Worm (Caenorhabditis elegans) whole organism, L4 larva: Measurements from ENCODE around the gene mxl-3.

Experiments
- D1046.2 ChIP-seq: fragments of 200-800 bp; sonication (Bioruptor generic); IDR thresholded peaks from 2 replicates; pipeline ENCODE4 v1.3.6; 2022; ENCODE audit warnings: missing genetic modification characterization, missing compliant biosample characterization
- F26F4.8 ChIP-seq: fragments of 200-800 bp; sonication (Bioruptor generic); conservative IDR thresholded peaks from 2 replicates; pipeline ENCODE4 v1.3.6; 2022; ENCODE audit warnings: missing genetic modification characterization, missing compliant biosample characterization
- F37D6.2 ChIP-seq: sonication (generic microtip); optimal IDR thresholded peaks from 2 replicates; lab custom pipeline; 2016; ENCODE audit warnings: mild to moderate bottlenecking, missing genetic modification characterization, missing compliant biosample characterization
- R02D3.7 ChIP-seq: fragments of 150-350 bp; sonication (generic microtip); optimal IDR thresholded peaks from 3 replicates; lab custom pipeline; 2014; ENCODE audit warnings: missing biosample characterization, missing genetic modification characterization
- Y75B8A.6 ChIP-seq: fragments of 200-800 bp; sonication (Bioruptor generic); IDR thresholded peaks from 2 replicates; pipeline ENCODE4 v1.3.6; 2022; ENCODE audit warnings: missing genetic modification reagents, missing genetic modification characterization, missing compliant biosample characterization
- aly-2 ChIP-seq: sonication (generic microtip); optimal IDR thresholded peaks from 2 replicates; lab custom pipeline; 2018; ENCODE audit warnings: missing biosample characterization, missing genetic modification characterization
- ceh-20 ChIP-seq: fragments of 200-800 bp; sonication (Bioruptor generic); IDR thresholded peaks from 2 replicates; pipeline ENCODE4 v1.3.6; 2022; ENCODE audit warnings: missing genetic modification reagents, missing genetic modification characterization, missing compliant biosample characterization
- ceh-32 ChIP-seq: sonication (generic microtip); optimal IDR thresholded peaks from 2 replicates; lab custom pipeline; 2016; ENCODE audit warnings: mild to moderate bottlenecking, missing genetic modification characterization, missing compliant biosample characterization; ENCODE audit not compliant: poor library complexity
- ceh-62 ChIP-seq: sonication (generic microtip); optimal IDR thresholded peaks from 2 replicates; lab custom pipeline; 2017; ENCODE audit warnings: missing biosample characterization, missing genetic modification characterization
- cey-2 ChIP-seq: sonication (generic microtip); optimal IDR thresholded peaks from 3 replicates; lab custom pipeline; 2017; ENCODE audit warnings: missing genetic modification characterization, mild to moderate bottlenecking, missing compliant biosample characterization, antibody characterized with exemption, borderline replicate concordance; ENCODE audit not compliant: insufficient read depth
- ctbp-1 ChIP-seq: fragments of 200-800 bp; sonication (Bioruptor generic); IDR thresholded peaks from 2 replicates; pipeline ENCODE4 v1.3.6; 2022; ENCODE audit warnings: missing genetic modification reagents, missing genetic modification characterization, missing compliant biosample characterization
- daf-16 ChIP-seq, 3 experiments: sonication (generic microtip); optimal IDR thresholded peaks; 2 replicates each; lab custom pipeline; 2016 to 2017; ENCODE audit warnings: missing genetic modification characterization in 3 of 3, missing genetic modification reagents in 3 of 3, mild to moderate bottlenecking in 2 of 3, missing compliant biosample characterization in 2 of 3, missing biosample characterization in 1 of 3, moderate library complexity in 1 of 3
- daf-8 ChIP-seq: fragments of 200-800 bp; sonication (Bioruptor generic); IDR thresholded peaks from 2 replicates; pipeline ENCODE4 v1.3.6; 2022; ENCODE audit warnings: missing genetic modification characterization, missing compliant biosample characterization
- dmd-6 ChIP-seq: fragments of 200-800 bp; sonication (Bioruptor generic); IDR thresholded peaks from 2 replicates; pipeline ENCODE4 v1.3.6; 2022; ENCODE audit warnings: missing genetic modification reagents, missing genetic modification characterization, missing compliant biosample characterization
- dmd-9 ChIP-seq: fragments of 200-800 bp; sonication (Bioruptor generic); IDR thresholded peaks from 2 replicates; pipeline ENCODE4 v1.3.6; 2022; ENCODE audit warnings: missing genetic modification reagents, missing genetic modification characterization, missing compliant biosample characterization
- duxl-1 ChIP-seq: sonication (generic microtip); optimal IDR thresholded peaks from 2 replicates; lab custom pipeline; 2016; ENCODE audit warnings: mild to moderate bottlenecking, missing genetic modification characterization, moderate library complexity, missing compliant biosample characterization; ENCODE audit not compliant: poor library complexity
- egl-43 ChIP-seq: fragments of 200-800 bp; sonication (Bioruptor generic); IDR thresholded peaks from 2 replicates; pipeline ENCODE4 v1.3.6; 2022; ENCODE audit warnings: missing genetic modification reagents, missing genetic modification characterization, missing compliant biosample characterization
- hlh-11 ChIP-seq: fragments of 200-800 bp; sonication (Bioruptor generic); optimal IDR thresholded peaks from 2 replicates; lab custom pipeline; 2018; ENCODE audit warnings: mild to moderate bottlenecking, missing genetic modification characterization, missing compliant biosample characterization
- hlh-30 ChIP-seq: sonication (generic microtip); optimal IDR thresholded peaks from 2 replicates; lab custom pipeline; 2017; ENCODE audit warnings: antibody characterized with exemption, mild to moderate bottlenecking, missing genetic modification characterization, missing compliant biosample characterization; ENCODE audit not compliant: insufficient read depth
- jun-1 ChIP-seq: fragments of 150-350 bp; optimal IDR thresholded peaks from 2 replicates; lab custom pipeline; 2014; ENCODE audit warnings: missing biosample characterization, missing genetic modification reagents, missing genetic modification characterization
- lim-7 ChIP-seq: fragments of 200-800 bp; sonication (Bioruptor generic); IDR thresholded peaks from 2 replicates; pipeline ENCODE4 v1.3.6; 2022; ENCODE audit warnings: missing genetic modification characterization, missing compliant biosample characterization
- lin-29 ChIP-seq: fragments of 200-800 bp; sonication (Bioruptor generic); IDR thresholded peaks from 2 replicates; pipeline ENCODE4 v1.3.6; 2022; ENCODE audit warnings: missing genetic modification reagents, missing genetic modification characterization, missing compliant biosample characterization
- lsy-2 ChIP-seq, 2 experiments: fragments of 150-350 bp in 1 of 2; sonication (generic microtip) in 1 of 2; optimal IDR thresholded peaks; 2 replicates each; lab custom pipeline; 2014 to 2017; ENCODE audit warnings: missing biosample characterization in 2 of 2, missing genetic modification characterization in 2 of 2
- mxl-2 ChIP-seq: fragments of 200-800 bp; sonication (Bioruptor generic); conservative IDR thresholded peaks from 2 replicates; pipeline ENCODE4 v1.3.6; 2022; ENCODE audit warnings: missing genetic modification reagents, missing genetic modification characterization, missing compliant biosample characterization
- mxl-3 ChIP-seq: fragments of 200-800 bp; sonication (Bioruptor generic); optimal IDR thresholded peaks from 2 replicates; lab custom pipeline; 2018; ENCODE audit warnings: mild to moderate bottlenecking, missing genetic modification characterization, missing compliant biosample characterization
- nhr-10 ChIP-seq: fragments of 150-350 bp; optimal IDR thresholded peaks from 2 replicates; lab custom pipeline; 2014; ENCODE audit warnings: missing biosample characterization, missing genetic modification characterization
- nhr-102 ChIP-seq: sonication (generic microtip); optimal IDR thresholded peaks from 2 replicates; lab custom pipeline; 2016; ENCODE audit warnings: mild to moderate bottlenecking, missing genetic modification characterization, moderate library complexity, missing compliant biosample characterization
- nhr-237 ChIP-seq: sonication (generic microtip); optimal IDR thresholded peaks from 2 replicates; lab custom pipeline; 2017; ENCODE audit warnings: missing biosample characterization, missing genetic modification characterization
- nhr-42 ChIP-seq: fragments of 200-800 bp; sonication (Bioruptor generic); IDR thresholded peaks from 2 replicates; pipeline ENCODE4 v1.3.6; 2022; ENCODE audit warnings: missing genetic modification characterization, missing compliant biosample characterization
- nhr-6 ChIP-seq: fragments of 150-350 bp; optimal IDR thresholded peaks from 2 replicates; lab custom pipeline; 2014; ENCODE audit warnings: missing biosample characterization, missing genetic modification characterization
- nhr-76 ChIP-seq: fragments of 150-350 bp; optimal IDR thresholded peaks from 2 replicates; lab custom pipeline; 2014; ENCODE audit warnings: missing biosample characterization, missing genetic modification characterization
- pha-4 ChIP-seq, 2 experiments: fragments of 150-350 bp in 1 of 2; fragments of 200-800 bp in 1 of 2; sonication (Bioruptor generic) in 1 of 2; IDR thresholded peaks in 1 of 2; optimal IDR thresholded peaks in 1 of 2; 2 replicates each; pipeline versions ENCODE4 v1.3.6 to Lab custom; 2014 to 2022; ENCODE audit warnings: missing genetic modification characterization in 2 of 2, missing genetic modification reagents in 2 of 2, missing biosample characterization in 1 of 2, missing compliant biosample characterization in 1 of 2
- rbr-2 ChIP-seq: sonication (generic microtip); optimal IDR thresholded peaks from 2 replicates; lab custom pipeline; 2016; ENCODE audit warnings: missing genotype, missing genetic modification characterization, missing compliant biosample characterization
- set-16 ChIP-seq: fragments of 200-800 bp; sonication (Bioruptor generic); IDR thresholded peaks from 2 replicates; pipeline ENCODE4 v1.3.6; 2022; ENCODE audit warnings: missing genetic modification reagents, missing genetic modification characterization, missing compliant biosample characterization
- snpc-1.2 ChIP-seq: fragments of 200-800 bp; sonication (Bioruptor generic); IDR thresholded peaks from 2 replicates; pipeline ENCODE4 v1.3.6; 2022; ENCODE audit warnings: missing genetic modification reagents, missing genetic modification characterization, missing compliant biosample characterization
- snpc-4 ChIP-seq: fragments of 150-350 bp; optimal IDR thresholded peaks from 2 replicates; lab custom pipeline; 2014; ENCODE audit warnings: missing biosample characterization, missing genetic modification characterization
- spr-1 ChIP-seq: sonication (generic microtip); optimal IDR thresholded peaks from 2 replicates; lab custom pipeline; 2016; ENCODE audit warnings: mild to moderate bottlenecking, missing genetic modification characterization, missing compliant biosample characterization
- spr-3 ChIP-seq: fragments of 200-800 bp; sonication (Bioruptor generic); optimal IDR thresholded peaks from 2 replicates; lab custom pipeline; 2018; ENCODE audit warnings: mild to moderate bottlenecking, missing genetic modification characterization, missing compliant biosample characterization
- tag-97 ChIP-seq: fragments of 200-800 bp; sonication (Bioruptor generic); IDR thresholded peaks from 2 replicates; pipeline ENCODE4 v1.3.6; 2022; ENCODE audit warnings: missing genetic modification characterization, missing compliant biosample characterization
- tra-1 ChIP-seq: fragments of 200-800 bp; sonication (Bioruptor generic); IDR thresholded peaks from 2 replicates; pipeline ENCODE4 v1.3.6; 2022; ENCODE audit warnings: missing genetic modification reagents, missing genetic modification characterization, missing compliant biosample characterization
- unc-130 ChIP-seq: sonication (generic microtip); optimal IDR thresholded peaks from 2 replicates; lab custom pipeline; 2016; ENCODE audit warnings: missing genetic modification reagents, missing genetic modification characterization, missing compliant biosample characterization
- unc-62 ChIP-seq, 3 experiments: fragments of 150-350 bp in 1 of 3; sonication (generic microtip); optimal IDR thresholded peaks in 2 of 3; peaks in 1 of 3; 1 replicate in 1 of 3; 2 replicates in 2 of 3; lab custom pipeline; 2014 to 2017; ENCODE audit warnings: missing biosample characterization in 3 of 3, missing genetic modification characterization in 3 of 3, missing genetic modification reagents in 3 of 3, missing genotype in 1 of 3
- zag-1 ChIP-seq: fragments of 150-350 bp; optimal IDR thresholded peaks from 2 replicates; lab custom pipeline; 2014; ENCODE audit warnings: missing biosample characterization, missing genetic modification characterization
- zfp-2 ChIP-seq: sonication (generic microtip); optimal IDR thresholded peaks from 2 replicates; lab custom pipeline; 2016; ENCODE audit warnings: mild to moderate bottlenecking, missing genetic modification characterization, missing compliant biosample characterization
- zfp-3 ChIP-seq: fragments of 200-800 bp; sonication (Bioruptor generic); conservative IDR thresholded peaks from 2 replicates; pipeline ENCODE4 v1.3.6; 2022; ENCODE audit warnings: missing genetic modification reagents, missing genetic modification characterization, missing compliant biosample characterization
- zip-2 ChIP-seq: fragments of 150-350 bp; optimal IDR thresholded peaks from 2 replicates; lab custom pipeline; 2014; ENCODE audit warnings: missing biosample characterization, missing genetic modification characterization
- ztf-11 ChIP-seq: fragments of 150-350 bp; optimal IDR thresholded peaks from 2 replicates; lab custom pipeline; 2014; ENCODE audit warnings: missing biosample characterization, missing genetic modification characterization

The mxl-3 gene

DNA sequence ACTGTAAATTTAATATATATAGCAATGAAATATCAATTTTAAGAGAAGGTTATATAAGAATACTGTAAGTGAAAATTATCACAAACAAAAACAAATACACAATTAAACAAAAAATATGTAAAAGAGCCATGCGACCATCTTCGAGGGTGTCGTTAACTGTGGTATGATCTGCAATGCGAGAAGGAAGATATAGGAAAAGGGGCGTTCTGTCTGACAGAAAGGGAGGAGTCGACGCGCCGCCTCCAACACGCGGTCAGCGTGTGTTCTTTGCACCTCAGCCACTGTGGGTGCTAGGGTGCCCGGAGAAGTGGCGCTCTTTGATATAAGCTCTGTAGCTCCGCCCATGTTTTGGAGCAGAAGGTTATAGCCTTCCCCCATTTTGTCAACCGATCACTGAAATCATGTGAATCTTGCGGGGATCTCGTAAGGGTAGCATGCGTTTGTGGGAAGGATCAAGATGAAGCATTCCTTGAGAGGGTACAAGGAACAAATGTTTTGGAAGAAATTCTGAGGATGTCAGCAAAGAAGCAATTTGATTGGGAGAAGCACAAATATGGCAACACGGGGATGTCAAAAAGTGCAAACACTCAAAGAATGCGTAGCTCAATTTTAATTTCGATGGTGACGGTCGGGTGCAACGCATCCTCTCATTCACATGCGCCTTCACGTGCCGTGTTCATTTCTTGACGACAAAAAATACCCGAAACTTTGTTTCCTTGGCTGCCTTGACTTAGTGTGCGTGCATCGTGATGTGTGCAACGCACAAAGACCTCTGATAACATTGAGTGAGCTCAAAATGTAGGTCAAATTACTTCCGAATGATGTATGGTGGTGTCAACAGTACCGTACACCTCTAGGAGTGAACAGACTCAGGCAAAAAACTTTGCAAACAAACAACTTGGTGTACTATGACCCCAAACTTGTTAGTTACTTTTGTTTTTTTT lies at the start of gene mxl-3:
Gene mxl-3, minus strand, starts transcription at position 1 of the 944 bp plus-strand sequence.
- TF ChIP-seq set-16 (GFP tag; lab: Robert Waterston, UW) (peak; percentile 66), nhr-42 (GFP tag; lab: Robert Waterston, UW) (0 out of 2 replicates have a peak, but pooled peaks have one; percentile 31), dmd-6 (GFP tag; lab: Robert Waterston, UW) (peak; percentile 91), lin-29 (GFP tag; lab: Robert Waterston, UW) (no peak), nhr-6 (tag; lab: Kevin White, UChicago) (peak; percentile 36), nhr-76 (tag; lab: Kevin White, UChicago) (no peak), pha-4 (GFP tag; IDR thresholded peaks at IDR 0.05; lab: Robert Waterston, UW) (no peak), pha-4 (tag; optimal IDR thresholded peaks at IDR 0.05; lab: Kevin White, UChicago) (no peak), mxl-3 (peak; percentile 97), ztf-11 (tag; lab: Kevin White, UChicago) (no peak), tag-97 (GFP tag; lab: Robert Waterston, UW) (no peak), unc-130 (no peak), hlh-30 (tag; lab: Kevin White, UChicago) (peak; percentile 89), duxl-1 (peak; percentile 33), ceh-62 (no peak), aly-2 (tag; lab: Kevin White, UChicago) (no peak), nhr-10 (tag; lab: Kevin White, UChicago) (no peak), zfp-3 (GFP tag; lab: Robert Waterston, UW) (0 out of 2 replicates have a peak, but pooled peaks have one; percentile 55), lsy-2 (tag; optimal IDR thresholded peaks at IDR 0.05; lab: Kevin White, UChicago) (peak in 1 of 2 experiments; percentile 65), jun-1 (no peak), rbr-2 (no peak), F26F4.8 (GFP tag; lab: Robert Waterston, UW) (no peak), spr-1 (tag; lab: Kevin White, UChicago) (no peak), ceh-32 (tag; lab: Kevin White, UChicago) (no peak), zip-2 (no peak), hlh-11 (tag; lab: Kevin White, UChicago) (peak; percentile 54), daf-16 (GFP tag; optimal IDR thresholded peaks at IDR 0.05; lab: Kevin White, UChicago) (peak in 1 of 2 experiments; percentile 27), daf-16 (tag; optimal IDR thresholded peaks at IDR 0.05; lab: Kevin White, UChicago) (peak; percentile 88), daf-8 (GFP tag; lab: Robert Waterston, UW) (no peak), mxl-2 (GFP tag; lab: Robert Waterston, UW) (peak; percentile 98), snpc-4 (tag; lab: Kevin White, UChicago) (no peak), zag-1 (tag; lab: Kevin White, UChicago) (no peak), nhr-237 (tag; lab: Kevin White, UChicago) (no peak), nhr-102 (no peak), spr-3 (GFP tag; lab: Kevin White, UChicago) (no peak), dmd-9 (GFP tag; lab: Robert Waterston, UW) (no peak), unc-62 (GFP tag; optimal IDR thresholded peaks at IDR 0.05 in 1 of 2; lab: Kevin White, UChicago) (no peak), unc-62 (tag; optimal IDR thresholded peaks at IDR 0.05; lab: Kevin White, UChicago) (no peak), cey-2 (tag; lab: Kevin White, UChicago) (no peak), R02D3.7 (tag; lab: Kevin White, UChicago) (no peak), lim-7 (GFP tag; lab: Robert Waterston, UW) (no peak), egl-43 (GFP tag; lab: Robert Waterston, UW) (no peak), zfp-2 (tag; lab: Kevin White, UChicago) (no peak), ctbp-1 (GFP tag; lab: Robert Waterston, UW) (no peak), D1046.2 (GFP tag; lab: Robert Waterston, UW) (no peak), snpc-1.2 (GFP tag; lab: Robert Waterston, UW) (no peak), tra-1 (GFP tag; lab: Robert Waterston, UW) (peak; percentile 40; the same call in 1 of the 2 replicates), ceh-20 (GFP tag; lab: Robert Waterston, UW) (0 out of 2 replicates have a peak, but pooled peaks have one; percentile 29), F37D6.2 (tag; lab: Kevin White, UChicago) (no peak), Y75B8A.6 (GFP tag; lab: Robert Waterston, UW) (no peak)
